Worm (Caenorhabditis elegans): ENCODE results near the gene nhr-135.
"Not testable (repeated sequence)": the region's sequence is repeated elsewhere in the genome, so short reads cannot be mapped to it uniquely, and the experiment has no call there.

DNA sequence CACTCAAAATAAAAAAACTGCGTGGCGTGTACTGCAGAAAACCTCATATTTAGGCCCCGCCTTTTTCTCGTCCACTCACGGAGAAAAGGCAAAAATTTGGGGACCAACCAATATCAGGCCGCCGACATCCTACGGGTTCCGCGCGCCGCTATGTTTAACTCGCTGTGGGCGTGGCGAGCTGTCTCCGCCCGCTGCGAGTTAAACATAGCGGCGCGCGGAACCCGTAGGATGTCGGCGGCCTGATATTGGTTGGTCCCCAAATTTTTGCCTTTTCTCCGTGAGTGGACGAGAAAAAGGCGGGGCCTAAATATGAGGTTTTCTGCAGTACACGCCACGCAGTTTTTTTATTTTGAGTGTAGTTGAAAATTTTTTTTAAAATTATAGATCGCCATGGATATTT is 30.8 kb downstream of the nhr-135 start, which contains the start of gene tmem-258:
- not testable (repeated sequence) for TF ChIP-seq nhr-77 (tag; optimal IDR thresholded peaks at IDR 0.05); fkh-10 (GFP tag; optimal IDR thresholded peaks at IDR 0.05); elt-3 (tag; optimal IDR thresholded peaks at IDR 0.05); mdl-1 (tag; optimal IDR thresholded peaks at IDR 0.05); lin-15B (tag; optimal IDR thresholded peaks at IDR 0.05); egl-27 (tag; optimal IDR thresholded peaks at IDR 0.05); nhr-43 (tag; optimal IDR thresholded peaks at IDR 0.05; ENCODE audit: poor library complexity, severe bottlenecking); nhr-25 (tag; optimal IDR thresholded peaks at IDR 0.05); ztf-11 (tag; optimal IDR thresholded peaks at IDR 0.05); eor-1 (tag; optimal IDR thresholded peaks at IDR 0.05); nhr-11 (tag; optimal IDR thresholded peaks at IDR 0.05)
